Worm (Caenorhabditis elegans): ENCODE measurements around the gene pigw-1.

pigw-1 gene

ce11 chrII:2903748-2904147 is 19.0 kb upstream of the pigw-1 start:
- TF ChIP-seq tbx-2 (tag; optimal IDR thresholded peaks at IDR 0.05) (no peak), nhr-43 (tag; optimal IDR thresholded peaks at IDR 0.05; ENCODE audit: poor library complexity, severe bottlenecking) (no peak), elt-2 (tag; optimal IDR thresholded peaks at IDR 0.05) (no peak), sea-2 (GFP tag; optimal IDR thresholded peaks at IDR 0.05) (no peak), lsy-12 (tag; optimal IDR thresholded peaks at IDR 0.05) (no peak), ceh-82 (tag; optimal IDR thresholded peaks at IDR 0.05) (no peak), R02D3.7 (tag; optimal IDR thresholded peaks at IDR 0.05) (no peak), ztf-11 (tag; optimal IDR thresholded peaks at IDR 0.05) (no peak), eor-1 (tag; optimal IDR thresholded peaks at IDR 0.05) (no peak), zag-1 (tag; optimal IDR thresholded peaks at IDR 0.05) (no peak), nhr-67 (tag; optimal IDR thresholded peaks at IDR 0.05) (no peak), nhr-23 (tag; optimal IDR thresholded peaks at IDR 0.05) (no peak), pqm-1 (tag; optimal IDR thresholded peaks at IDR 0.05) (no peak), unc-62 (GFP tag; optimal IDR thresholded peaks at IDR 0.05) (no peak), snpc-4 (tag; optimal IDR thresholded peaks at IDR 0.05) (no peak), ama-1 (optimal IDR thresholded peaks at IDR 0.05) (no peak)

ce11 chrII:2901158-2901557 is 16.4 kb upstream of the pigw-1 start:
- TF ChIP-seq ceh-28 (tag; optimal IDR thresholded peaks at IDR 0.05) (peak; percentile 92), fos-1 (tag; optimal IDR thresholded peaks at IDR 0.05) (no peak)

DNA sequence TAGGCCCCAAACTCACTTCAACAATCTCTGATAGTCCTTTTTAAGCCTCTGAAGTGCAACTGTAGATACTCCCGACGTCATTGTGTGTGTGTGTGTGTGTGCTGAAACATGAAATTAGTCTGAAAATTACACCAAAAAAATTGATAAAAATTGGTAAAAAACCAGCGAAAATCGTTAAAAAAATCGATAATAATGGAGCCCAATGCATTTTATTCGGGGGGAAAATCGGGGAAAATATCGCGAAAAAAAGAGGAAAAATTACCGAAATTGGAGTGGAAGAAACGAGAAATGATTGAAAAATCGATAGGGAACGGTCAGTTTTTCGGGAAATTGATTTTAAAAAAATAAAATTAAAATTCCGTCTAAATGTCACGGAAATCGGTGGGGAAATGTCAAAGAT is 15.5 kb upstream of the pigw-1 start, which contains the start of gene ubc-26:
TSS of gene ubc-26 (minus strand) at position 101 of the 400 bp plus-strand sequence.
- TF ChIP-seq daf-12 (tag; optimal IDR thresholded peaks at IDR 0.05): no peak
- no peak for TF ChIP-seq ama-1 (optimal IDR thresholded peaks at IDR 0.05)
- TF ChIP-seq elt-3 (tag; optimal IDR thresholded peaks at IDR 0.05): no peak
- no peak for TF ChIP-seq nhr-11 (tag; optimal IDR thresholded peaks at IDR 0.05)
- no peak for TF ChIP-seq jun-1 (tag; optimal IDR thresholded peaks at IDR 0.05)
- TF ChIP-seq ztf-4 (tag; optimal IDR thresholded peaks at IDR 0.05): no peak
- no peak for TF ChIP-seq R02D3.7 (tag; optimal IDR thresholded peaks at IDR 0.05)
- no peak for TF ChIP-seq nhr-23 (tag; optimal IDR thresholded peaks at IDR 0.05)
- TF ChIP-seq nhr-77 (tag; optimal IDR thresholded peaks at IDR 0.05): no peak
- TF ChIP-seq elt-2 (tag; optimal IDR thresholded peaks at IDR 0.05): no peak
- no peak for TF ChIP-seq ceh-82 (tag; optimal IDR thresholded peaks at IDR 0.05)
- no peak for TF ChIP-seq tbx-2 (tag; optimal IDR thresholded peaks at IDR 0.05)
- TF ChIP-seq ceh-16 (tag; optimal IDR thresholded peaks at IDR 0.05): no peak
- no peak for TF ChIP-seq ZK546.5 (tag; optimal IDR thresholded peaks at IDR 0.05)
- TF ChIP-seq nhr-76 (tag; optimal IDR thresholded peaks at IDR 0.05): no peak
- no peak for TF ChIP-seq hmg-11 (tag; optimal IDR thresholded peaks at IDR 0.05)
- no peak for TF ChIP-seq egl-27 (tag; optimal IDR thresholded peaks at IDR 0.05)
- no peak for TF ChIP-seq nfya-1 (tag; optimal IDR thresholded peaks at IDR 0.05; ENCODE audit: insufficient read depth)
- TF ChIP-seq fkh-10 (GFP tag; optimal IDR thresholded peaks at IDR 0.05): no peak

DNA sequence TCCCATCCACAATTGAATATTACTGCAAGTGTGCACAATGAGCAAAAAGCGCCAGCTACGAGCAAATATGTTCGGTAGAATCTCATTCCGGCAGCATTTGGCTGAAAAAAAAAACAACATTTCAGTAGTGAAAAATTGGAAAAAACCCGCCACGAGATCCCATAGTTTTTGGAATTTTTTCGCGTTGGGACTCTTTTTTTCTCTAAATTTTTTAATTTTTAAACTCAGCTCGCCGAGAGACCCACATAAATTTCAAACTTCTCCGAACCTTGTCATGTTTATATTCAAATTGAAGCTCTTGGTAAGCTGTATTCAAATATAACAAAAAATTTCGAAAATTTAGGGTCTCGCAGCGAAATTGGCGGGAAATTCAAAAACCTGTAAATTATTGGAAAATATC is 9.6 kb upstream of the pigw-1 start, which contains the start of gene sqv-2:
TSS of gene sqv-2 (minus strand) at position 101 of the 400 bp plus-strand sequence.
- TF ChIP-seq nhr-23 (tag; optimal IDR thresholded peaks at IDR 0.05): no peak
- no peak for TF ChIP-seq ceh-16 (tag; optimal IDR thresholded peaks at IDR 0.05)
- no peak for TF ChIP-seq egl-27 (tag; optimal IDR thresholded peaks at IDR 0.05)

- TF ChIP-seq aly-2 (tag; optimal IDR thresholded peaks at IDR 0.05) (no peak), nhr-28 (tag; optimal IDR thresholded peaks at IDR 0.05) (no peak), fkh-10 (GFP tag; optimal IDR thresholded peaks at IDR 0.05) (peak; percentile 47), elt-2 (tag; optimal IDR thresholded peaks at IDR 0.05) (peak; percentile 41), ztf-4 (tag; optimal IDR thresholded peaks at IDR 0.05) (peak; percentile 36), R02D3.7 (tag; optimal IDR thresholded peaks at IDR 0.05) (peak; percentile 21), ama-1 (optimal IDR thresholded peaks at IDR 0.05) (peak; percentile 33), nhr-67 (tag; optimal IDR thresholded peaks at IDR 0.05) (no peak), nfya-1 (tag; optimal IDR thresholded peaks at IDR 0.05; ENCODE audit: insufficient read depth) (peak; percentile 80), egl-27 (tag; optimal IDR thresholded peaks at IDR 0.05) (peak; percentile 28), elt-1 (tag; optimal IDR thresholded peaks at IDR 0.05) (peak; percentile 5), tbx-2 (tag; optimal IDR thresholded peaks at IDR 0.05) (peak; percentile 58), elt-3 (tag; optimal IDR thresholded peaks at IDR 0.05) (no peak), pqm-1 (tag; optimal IDR thresholded peaks at IDR 0.05) (peak; percentile 36), lin-39 (tag; optimal IDR thresholded peaks at IDR 0.05) (peak; percentile 90), nhr-12 (tag; optimal IDR thresholded peaks at IDR 0.05) (no peak), daf-12 (tag; optimal IDR thresholded peaks at IDR 0.05) (no peak), nhr-76 (tag; optimal IDR thresholded peaks at IDR 0.05) (no peak), zag-1 (tag; optimal IDR thresholded peaks at IDR 0.05) (no peak), skn-1 (tag; optimal IDR thresholded peaks at IDR 0.05) (peak; percentile 48), egl-5 (tag; optimal IDR thresholded peaks at IDR 0.05) (peak; percentile 73), lin-15B (tag; optimal IDR thresholded peaks at IDR 0.05) (peak; percentile 97), nhr-77 (tag; optimal IDR thresholded peaks at IDR 0.05) (peak; percentile 9), fos-1 (tag; optimal IDR thresholded peaks at IDR 0.05) (no peak), unc-62 (GFP tag; optimal IDR thresholded peaks at IDR 0.05) (no peak), unc-39 (tag; optimal IDR thresholded peaks at IDR 0.05) (no peak), lsy-12 (tag; optimal IDR thresholded peaks at IDR 0.05) (peak; percentile 86), mml-1 (tag; optimal IDR thresholded peaks at IDR 0.05) (no peak), nhr-237 (tag; optimal IDR thresholded peaks at IDR 0.05) (no peak), ceh-16 (tag; optimal IDR thresholded peaks at IDR 0.05) (no peak)
Measured at ce11 chrII:2888957-2889630, 4.4 kb upstream of the pigw-1 start, which contains the start of gene pinn-1. pinn-1 (minus strand) TSS chrII:2889007.
